Fruit fly (Drosophila melanogaster) whole organism, embryonic: ENCODE results near the gene CG31038.

Experiments used
- CG18619 ChIP-seq: fragments of 200-800 bp; sonication (Bioruptor generic); optimal IDR thresholded peaks from 3 replicates; lab custom pipeline; 2017; ENCODE audit warnings: missing biosample characterization, mild to moderate bottlenecking, missing genetic modification characterization
- prd ChIP-seq, 3 experiments: fragments of >200 bp in 2 of 3; fragments of 200-800 bp in 1 of 3; sonication (Bioruptor generic) in 1 of 3; optimal IDR thresholded peaks in 2 of 3; IDR thresholded peaks in 1 of 3; 2 replicates in 2 of 3; 3 replicates in 1 of 3; pipeline versions ENCODE4 v1.3.6 to Lab custom; 2017 to 2022; ENCODE audit warnings: missing biosample characterization in 1 of 3, missing genetic modification characterization in 1 of 3
- wdn ChIP-seq: fragments of 200-800 bp; sonication (Bioruptor generic); IDR thresholded peaks from 2 replicates; pipeline ENCODE4 v1.3.6; 2022; ENCODE audit warnings: missing biosample characterization, missing genetic modification characterization
- z ChIP-seq: fragments of 200-800 bp; sonication (Bioruptor generic); IDR thresholded peaks from 3 replicates; pipeline ENCODE4 v1.3.6; 2022; ENCODE audit warnings: missing biosample characterization, missing genetic modification characterization

- no peak for TF ChIP-seq wdn
- no peak for TF ChIP-seq prd (optimal IDR thresholded peaks at IDR 0.05; lab: Kevin White, UChicago)
- no peak for TF ChIP-seq prd (GFP tag; IDR thresholded peaks at IDR 0.05; lab: Robert Waterston, UW)
- no peak for TF ChIP-seq CG18619 (GFP tag; lab: Kevin White, UChicago)
- TF ChIP-seq z (GFP tag; lab: Robert Waterston, UW) = no peak
Observed at dm6 chr3R:29926955-29927354, 50.1 kb downstream of the CG31038 start, which contains the start of gene CG15522.
